Fruit fly (Drosophila melanogaster) whole organism, larva: ENCODE results near the gene mRpL47.

Experiments
- noc ChIP-seq: fragments of 200-800 bp; sonication (Bioruptor generic); optimal IDR thresholded peaks from 3 replicates; lab custom pipeline; 2019; ENCODE audit warnings: missing biosample characterization, mild to moderate bottlenecking, missing genetic modification characterization, moderate library complexity

Gene mRpL47

DNA sequence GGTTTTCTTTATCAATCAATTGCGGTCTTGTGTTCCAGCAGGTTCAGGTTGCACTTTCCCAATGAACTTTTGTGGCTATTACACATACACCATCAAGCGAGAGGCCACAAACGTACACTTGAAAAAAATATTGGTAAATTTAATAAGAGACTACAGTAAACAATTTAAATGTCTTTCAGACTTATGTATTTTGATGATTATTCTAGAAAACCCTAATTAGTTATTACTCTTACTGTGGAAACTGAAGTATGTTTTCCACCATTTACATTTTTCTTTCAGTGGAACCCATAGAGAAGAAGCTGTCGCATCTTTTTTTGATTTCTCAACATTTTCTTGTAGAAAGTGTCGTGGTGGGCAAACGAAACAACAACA, 18.4 kb upstream of the mRpL47 start:
- TF ChIP-seq noc (tag; lab: Kevin White, UChicago), result peak; percentile 79

DNA sequence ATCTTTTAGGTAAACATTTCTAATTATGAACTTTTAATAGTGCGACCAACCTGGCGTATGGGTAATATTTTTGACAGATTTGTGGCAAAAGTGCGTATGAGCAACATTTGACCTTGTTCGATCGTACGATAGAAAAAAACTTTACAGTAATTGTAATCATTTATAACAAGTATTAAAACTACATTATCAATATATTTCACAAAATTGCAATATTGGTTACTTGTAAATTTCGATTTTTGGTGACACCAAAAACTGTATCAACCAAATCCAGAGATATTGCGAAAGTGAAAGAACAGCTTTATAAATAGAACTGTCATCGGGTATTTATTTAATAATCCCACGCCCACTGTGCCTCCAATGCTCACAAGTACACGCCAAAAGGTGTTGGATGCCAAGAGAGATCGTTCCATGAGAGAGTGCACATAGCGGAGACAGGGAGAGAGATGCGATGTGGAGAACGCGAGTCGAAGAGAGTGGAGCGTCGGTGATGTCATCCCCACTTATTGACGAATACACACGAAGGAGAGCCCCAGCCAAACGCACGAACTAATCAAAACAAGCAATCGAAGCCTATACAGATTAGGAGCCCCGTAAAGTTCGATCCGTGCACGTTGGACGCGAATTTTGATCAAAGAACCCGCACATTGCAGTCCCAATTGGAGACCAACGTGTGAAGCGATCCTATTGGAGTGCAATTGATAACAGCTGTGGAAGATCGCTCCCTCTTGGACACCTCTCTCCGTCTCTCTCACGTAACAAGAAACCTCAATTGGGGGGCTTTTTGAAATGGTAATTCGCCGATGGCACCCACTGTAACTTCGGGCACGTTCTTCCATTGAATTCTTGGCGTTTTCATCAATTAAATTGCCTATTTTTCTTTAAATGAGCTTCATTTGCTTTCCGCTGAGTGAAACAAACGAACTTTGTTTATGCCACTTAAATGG, 17.7 kb upstream of the mRpL47 start:
- peak; percentile 98 for TF ChIP-seq noc (tag; lab: Kevin White, UChicago)

DNA sequence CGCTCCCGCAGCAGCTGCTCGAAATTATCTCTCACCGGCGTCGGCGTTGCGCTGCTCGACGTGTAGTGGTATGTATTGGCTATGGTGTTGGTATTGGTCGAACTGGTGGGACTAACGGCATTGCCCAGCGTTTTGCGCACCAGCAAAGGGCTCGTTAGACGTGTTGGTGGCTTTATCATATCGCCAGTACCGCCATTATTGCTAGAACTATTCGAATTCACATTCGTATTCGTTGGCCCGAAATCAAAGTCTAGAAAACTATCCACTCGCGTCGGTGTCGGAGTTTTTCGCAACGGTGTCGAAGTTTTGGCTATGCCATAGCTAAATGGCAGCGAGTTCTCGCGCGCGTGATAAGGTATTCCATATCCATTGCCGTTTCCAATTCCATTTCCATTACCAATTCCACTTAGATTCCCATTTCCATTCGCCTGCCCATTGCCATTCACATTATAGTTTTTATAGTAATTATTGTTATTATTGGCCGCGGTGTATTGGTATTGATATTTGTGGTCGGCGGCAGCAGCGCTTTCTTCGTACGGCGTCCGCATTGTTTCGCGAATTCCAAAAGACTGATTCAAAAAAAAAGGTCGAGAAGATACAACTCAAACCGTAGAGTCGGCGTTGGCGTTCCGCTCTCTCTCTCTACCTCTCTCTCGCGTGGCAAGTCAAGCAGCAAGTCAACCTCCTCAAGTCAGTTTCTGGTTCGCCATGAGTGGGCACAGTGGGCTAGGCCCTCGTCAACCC, 16.9 kb upstream of the mRpL47 start, which contains the start of gene by:
by (minus strand) TSS at position 575 of the 744 bp plus-strand sequence.
- no peak for TF ChIP-seq noc (tag; lab: Kevin White, UChicago)

DNA sequence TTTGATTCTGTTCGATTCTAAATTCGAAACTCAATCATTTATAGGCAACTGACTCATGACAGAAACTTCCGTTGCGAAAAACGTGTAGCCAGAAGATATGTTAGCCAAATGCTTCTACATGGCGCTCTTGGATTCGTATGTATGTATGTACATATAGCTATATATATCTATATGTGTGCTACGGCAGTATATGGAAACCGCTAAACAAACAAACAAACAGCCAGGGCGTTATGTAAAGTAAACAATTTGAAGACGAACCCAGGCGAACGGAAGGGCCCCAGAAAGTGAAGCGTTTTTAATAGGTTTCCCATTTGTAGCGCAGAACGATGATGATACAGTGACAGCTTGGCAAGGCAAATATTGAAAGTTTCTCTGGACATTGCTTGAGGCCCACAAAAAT, 14.2 kb upstream of the mRpL47 start:
- no peak for TF ChIP-seq noc (tag; lab: Kevin White, UChicago)

DNA sequence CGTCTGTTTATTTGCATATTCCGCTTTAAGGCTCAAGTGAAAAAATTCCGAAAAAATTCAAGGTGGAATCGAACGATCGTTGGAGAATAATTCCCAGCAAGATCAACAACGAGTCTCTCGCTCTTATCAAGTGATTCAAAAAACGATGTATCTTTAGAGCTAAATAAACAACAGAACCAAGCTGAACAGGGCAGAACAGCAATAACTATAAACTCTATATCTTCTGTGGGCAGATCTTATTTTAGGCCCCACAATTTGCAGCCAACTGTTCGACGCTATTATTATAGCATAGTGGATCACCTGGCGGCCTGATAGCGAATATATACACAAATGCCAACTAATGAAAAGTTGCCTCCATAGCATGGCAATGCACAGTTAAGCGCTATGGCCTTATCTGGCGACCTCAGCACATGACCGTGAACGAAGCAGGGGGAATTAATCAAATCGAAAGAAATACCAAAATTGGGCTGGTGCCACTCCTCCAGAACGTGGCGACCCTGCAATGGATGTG, 13.7 kb upstream of the mRpL47 start:
- no peak for TF ChIP-seq noc (tag; lab: Kevin White, UChicago)

dm6 chr3R:9527907-9528842, 12.5 kb upstream of the mRpL47 start:
- peak; percentile 96 for TF ChIP-seq noc (tag; lab: Kevin White, UChicago)

- no peak for TF ChIP-seq noc (tag; lab: Kevin White, UChicago)
Measured at dm6 chr3R:9516400-9516852, 718 bp upstream of the mRpL47 start.

DNA sequence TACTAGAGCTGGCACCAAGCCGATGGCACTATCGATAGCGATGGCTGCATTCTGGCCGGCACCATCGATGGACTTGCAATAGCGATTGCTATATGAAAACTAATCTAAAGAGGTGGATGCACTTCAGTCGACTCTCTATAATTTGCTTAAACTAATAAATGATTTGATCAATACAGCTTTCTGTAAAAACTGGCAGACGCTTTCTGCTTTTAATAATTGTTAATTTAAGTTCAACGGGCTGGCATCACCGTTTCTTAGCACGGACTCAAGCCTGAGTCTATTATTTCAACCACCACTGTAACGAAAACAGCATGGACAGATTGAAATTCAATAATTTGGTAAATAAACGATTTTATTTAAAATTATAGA, 2.7 kb downstream of the mRpL47 start, which contains the start of the genes Ras85D and Rlb1:
Ras85D (minus strand) TSS at position 16 of the 369 bp plus-strand sequence.
Rlb1 (plus strand) TSS at position 276 of the 369 bp plus-strand sequence.
- peak; percentile 75 for TF ChIP-seq noc (tag; lab: Kevin White, UChicago)

DNA sequence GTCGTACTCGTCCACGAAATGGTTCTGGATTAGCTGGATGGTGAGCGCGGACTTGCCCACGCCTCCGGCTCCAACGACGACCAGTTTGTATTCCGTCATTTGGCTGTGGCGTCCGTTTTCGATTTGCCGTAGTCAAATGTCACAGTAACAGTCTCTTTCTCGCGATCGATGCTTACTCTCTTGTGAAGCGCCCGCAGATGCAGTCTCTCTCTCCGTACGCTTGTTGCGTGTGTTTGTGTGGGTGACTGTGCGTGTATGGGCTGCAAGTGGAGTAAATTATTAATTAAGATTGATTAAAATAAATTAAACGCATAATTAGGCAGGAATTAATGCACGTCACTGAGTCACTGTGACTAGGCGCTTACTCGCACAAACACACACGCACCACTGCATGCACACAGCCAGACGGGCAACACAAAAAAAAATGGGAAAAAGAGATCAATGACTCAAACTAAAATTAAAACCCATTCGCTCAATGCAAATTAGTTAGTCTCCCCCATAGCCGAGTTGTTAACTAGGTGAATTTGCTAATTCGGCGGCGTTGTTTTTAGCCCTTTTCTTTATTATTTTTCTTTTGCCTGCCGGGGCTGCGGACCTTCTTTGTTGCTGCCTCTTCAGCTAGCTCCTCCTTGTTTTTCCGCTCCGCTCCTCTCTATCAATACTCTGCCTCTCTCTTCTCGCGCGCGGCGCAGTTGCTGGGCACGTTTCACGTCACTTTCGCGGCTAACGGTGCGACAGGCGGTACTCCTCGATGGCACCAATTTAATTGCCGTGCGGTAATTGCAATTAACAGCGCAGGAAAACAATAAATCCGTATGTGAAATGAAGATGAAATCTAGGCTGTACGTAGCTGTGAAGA, 3.3 kb downstream of the mRpL47 start:
- TF ChIP-seq noc (tag; lab: Kevin White, UChicago), result no peak

dm6 chr3R:9510070-9510518, 5.6 kb downstream of the mRpL47 start, which contains the start of gene rump:
Gene rump (minus strand): TSS chr3R:9510324.
- TF ChIP-seq noc (tag; lab: Kevin White, UChicago), result no peak

DNA sequence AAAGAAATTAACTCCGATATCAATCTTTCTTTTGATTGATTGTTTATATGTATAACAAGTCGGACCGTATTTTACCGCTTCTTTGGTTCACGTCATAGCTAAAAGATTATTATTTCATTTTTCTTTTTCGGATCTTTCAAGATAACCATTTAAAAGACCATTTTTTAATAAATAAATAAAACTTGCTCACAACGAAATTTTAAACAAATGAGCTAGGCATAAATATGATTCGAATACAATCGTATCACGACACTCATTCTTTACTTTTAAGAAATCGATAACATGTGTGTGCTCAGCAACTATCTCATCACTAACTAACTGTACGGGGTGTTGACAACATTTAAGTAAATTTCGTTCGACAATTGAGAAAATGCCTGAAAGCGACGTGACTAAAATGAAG, 11.4 kb downstream of the mRpL47 start, which contains the start of gene CG8149:
CG8149 (plus strand) TSS at position 302 of the 400 bp plus-strand sequence.
- peak; percentile 13 for TF ChIP-seq noc (tag; lab: Kevin White, UChicago)

- no peak for TF ChIP-seq noc (tag; lab: Kevin White, UChicago)
Measured at dm6 chr3R:9503329-9504088, 12.2 kb downstream of the mRpL47 start.

DNA sequence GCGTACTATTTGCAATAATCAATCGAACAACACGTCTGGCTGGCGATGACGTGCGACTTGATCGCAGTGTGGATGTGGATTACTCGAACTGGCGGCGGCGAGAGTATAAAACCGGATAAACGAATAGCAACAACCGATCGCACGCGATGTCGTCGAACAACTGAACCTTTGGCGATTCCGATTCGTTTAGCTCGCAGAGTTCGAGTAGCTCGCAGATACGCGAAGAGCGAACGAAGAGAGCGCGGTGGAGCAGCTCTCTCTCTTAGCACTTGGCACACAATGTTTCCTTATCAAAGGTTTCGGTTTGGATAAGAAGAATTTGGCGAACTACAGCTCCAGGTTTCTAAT, 13.3 kb downstream of the mRpL47 start, which contains the start of gene RhoL:
RhoL (minus strand) TSS at position 166 of the 348 bp plus-strand sequence.
- TF ChIP-seq noc (tag; lab: Kevin White, UChicago), result peak; percentile 54
